Worm (Caenorhabditis elegans) whole organism, L1 larva: ENCODE results near the gene T05C1.2.

Experiments used
- aly-2 ChIP-seq: fragments of 150-350 bp; optimal IDR thresholded peaks from 2 replicates; lab custom pipeline; 2014; ENCODE audit warnings: missing biosample characterization, missing genetic modification characterization
- pag-3 ChIP-seq: sonication (generic microtip); optimal IDR thresholded peaks from 2 replicates; lab custom pipeline; 2017; ENCODE audit warnings: missing genetic modification characterization, mild to moderate bottlenecking, missing compliant biosample characterization, antibody characterized with exemption, borderline replicate concordance; ENCODE audit not compliant: insufficient read depth
- xbp-1 ChIP-seq: sonication (generic microtip); optimal IDR thresholded peaks from 2 replicates; lab custom pipeline; 2016; ENCODE audit warnings: missing genetic modification characterization, missing compliant biosample characterization

- TF ChIP-seq pag-3 (tag; lab: Kevin White, UChicago) (no peak), xbp-1 (tag; lab: Kevin White, UChicago) (no peak), aly-2 (tag; lab: Kevin White, UChicago) (no peak)
Measured at ce11 chrII:4456024-4456423, 25.9 kb downstream of the T05C1.2 start.
